Fruit fly (Drosophila melanogaster): ENCODE measurements around the gene Gbeta76C.

The Gbeta76C gene

dm6 chr3L:19687200-19687687 lies at the start of gene Gbeta76C, which contains the start of gene CG8765:
Gbeta76C (plus strand) TSS chr3L:19687637.
CG8765 (minus strand) TSS chr3L:19687353.
- peak; percentile 60 for TF ChIP-seq HLH106 (tag; optimal IDR thresholded peaks at IDR 0.05)
- TF ChIP-seq N (GFP tag; optimal IDR thresholded peaks at IDR 0.05), result no peak
- TF ChIP-seq h (GFP tag; optimal IDR thresholded peaks at IDR 0.05), result no peak
- no peak for TF ChIP-seq pan (optimal IDR thresholded peaks at IDR 0.05)
- no peak for TF ChIP-seq Abd-B (GFP tag; optimal IDR thresholded peaks at IDR 0.05)
- no peak for TF ChIP-seq psq (GFP tag; optimal IDR thresholded peaks at IDR 0.05)
- TF ChIP-seq jim (GFP tag; optimal IDR thresholded peaks at IDR 0.05), result no peak
- TF ChIP-seq Dif (GFP tag; optimal IDR thresholded peaks at IDR 0.05; ENCODE audit: partially characterized antibody), result no peak
- peak; percentile 7 for TF ChIP-seq ey (GFP tag; optimal IDR thresholded peaks at IDR 0.05)
- peak; percentile 16 for TF ChIP-seq Hr83 (GFP tag; optimal IDR thresholded peaks at IDR 0.05; ENCODE audit: poor library complexity, severe bottlenecking)
- TF ChIP-seq dmrt93B (GFP tag; optimal IDR thresholded peaks at IDR 0.05), result no peak
- no peak for TF ChIP-seq Rel (GFP tag; optimal IDR thresholded peaks at IDR 0.05)
- peak; percentile 40 for TF ChIP-seq Rel (tag; optimal IDR thresholded peaks at IDR 0.05)
- TF ChIP-seq Jra (GFP tag; optimal IDR thresholded peaks at IDR 0.05), result no peak
- no peak for TF ChIP-seq Hnf4 (GFP tag; optimal IDR thresholded peaks at IDR 0.05)
- no peak for TF ChIP-seq CG9705 (GFP tag; optimal IDR thresholded peaks at IDR 0.05)
- TF ChIP-seq foxo (GFP tag; optimal IDR thresholded peaks at IDR 0.05), result peak in 1 of 2 experiments; percentile 56
- no peak for TF ChIP-seq tai (GFP tag; optimal IDR thresholded peaks at IDR 0.05)
- no peak for TF ChIP-seq CG32264 (GFP tag; optimal IDR thresholded peaks at IDR 0.05)
- TF ChIP-seq dl (GFP tag; optimal IDR thresholded peaks at IDR 0.05; ENCODE audit: insufficient read depth in 1 of 2, partially characterized antibody in 2 of 2), result no peak
- TF ChIP-seq OdsH (GFP tag; optimal IDR thresholded peaks at IDR 0.05), result no peak
- no peak for TF ChIP-seq fru (GFP tag; optimal IDR thresholded peaks at IDR 0.05)
- TF ChIP-seq Mio (GFP tag; optimal IDR thresholded peaks at IDR 0.05), result no peak
- TF ChIP-seq brk (GFP tag; optimal IDR thresholded peaks at IDR 0.05), result no peak
- TF ChIP-seq rgr (GFP tag; optimal IDR thresholded peaks at IDR 0.05), result peak; percentile 32
- no peak for TF ChIP-seq Sp1 (GFP tag; optimal IDR thresholded peaks at IDR 0.05)
- no peak for TF ChIP-seq usp (GFP tag; optimal IDR thresholded peaks at IDR 0.05)
- no peak for TF ChIP-seq Hr78 (GFP tag; optimal IDR thresholded peaks at IDR 0.05)
- no peak for TF ChIP-seq br (GFP tag; optimal IDR thresholded peaks at IDR 0.05)
- no peak for TF ChIP-seq Vsx2 (GFP tag; optimal IDR thresholded peaks at IDR 0.05; ENCODE audit: partially characterized antibody)
- TF ChIP-seq sage (GFP tag; optimal IDR thresholded peaks at IDR 0.05), result no peak
- TF ChIP-seq sv (GFP tag; optimal IDR thresholded peaks at IDR 0.05), result peak; percentile 10
- no peak for TF ChIP-seq Dfd (GFP tag; optimal IDR thresholded peaks at IDR 0.05)
- no peak for TF ChIP-seq Myc (optimal IDR thresholded peaks at IDR 0.05)
- no peak for TF ChIP-seq CrebA (GFP tag; optimal IDR thresholded peaks at IDR 0.05; ENCODE audit: borderline replicate concordance)
- TF ChIP-seq dsf (GFP tag; optimal IDR thresholded peaks at IDR 0.05; ENCODE audit: borderline replicate concordance), result no peak
- TF ChIP-seq woc (GFP tag; optimal IDR thresholded peaks at IDR 0.05), result no peak
- no peak for TF ChIP-seq lola (GFP tag; optimal IDR thresholded peaks at IDR 0.05)
- TF ChIP-seq GATAd (GFP tag; optimal IDR thresholded peaks at IDR 0.05), result no peak

dm6 chr3L:19642448-19643020 lies 44.9 kb upstream of the Gbeta76C start, which contains the start of gene Rnf146:
Rnf146 (minus strand) TSS chr3L:19642816.
- TF ChIP-seq lola (GFP tag; optimal IDR thresholded peaks at IDR 0.05) (no peak), rgr (GFP tag; optimal IDR thresholded peaks at IDR 0.05) (no peak), Vsx2 (GFP tag; optimal IDR thresholded peaks at IDR 0.05; ENCODE audit: partially characterized antibody) (no peak), psq (GFP tag; optimal IDR thresholded peaks at IDR 0.05) (no peak), foxo (GFP tag; optimal IDR thresholded peaks at IDR 0.05) (no peak), N (GFP tag; optimal IDR thresholded peaks at IDR 0.05) (no peak), Hnf4 (GFP tag; optimal IDR thresholded peaks at IDR 0.05) (peak; percentile 34), HLH106 (tag; optimal IDR thresholded peaks at IDR 0.05) (peak; percentile 2), h (GFP tag; optimal IDR thresholded peaks at IDR 0.05) (peak; percentile 3), sage (GFP tag; optimal IDR thresholded peaks at IDR 0.05) (no peak), Dif (GFP tag; optimal IDR thresholded peaks at IDR 0.05; ENCODE audit: partially characterized antibody) (no peak), jim (GFP tag; optimal IDR thresholded peaks at IDR 0.05) (no peak), Rel (GFP tag; optimal IDR thresholded peaks at IDR 0.05) (no peak), Rel (tag; optimal IDR thresholded peaks at IDR 0.05) (peak; percentile 22), GATAd (GFP tag; optimal IDR thresholded peaks at IDR 0.05) (no peak), dsf (GFP tag; optimal IDR thresholded peaks at IDR 0.05; ENCODE audit: borderline replicate concordance) (no peak), Dfd (GFP tag; optimal IDR thresholded peaks at IDR 0.05) (no peak), woc (GFP tag; optimal IDR thresholded peaks at IDR 0.05) (no peak), brk (GFP tag; optimal IDR thresholded peaks at IDR 0.05) (peak; percentile 25), dl (GFP tag; optimal IDR thresholded peaks at IDR 0.05; ENCODE audit: insufficient read depth in 1 of 2, partially characterized antibody in 2 of 2) (no peak), tai (GFP tag; optimal IDR thresholded peaks at IDR 0.05) (no peak), Abd-B (GFP tag; optimal IDR thresholded peaks at IDR 0.05) (no peak), br (GFP tag; optimal IDR thresholded peaks at IDR 0.05) (no peak)

All from whole organism, wandering third instar larva.